Worm (Caenorhabditis elegans) whole organism, young adult: ENCODE data around the gene Y56A3A.16.

Experiments used
- B0261.1 ChIP-seq: sonication (generic microtip); optimal IDR thresholded peaks from 2 replicates; lab custom pipeline; 2016; ENCODE audit warnings: mild to moderate bottlenecking, missing genetic modification characterization, moderate library complexity, missing compliant biosample characterization
- F10E7.11 ChIP-seq: sonication (generic microtip); optimal IDR thresholded peaks from 2 replicates; lab custom pipeline; 2017; ENCODE audit warnings: mild to moderate bottlenecking, missing genetic modification characterization, moderate library complexity, missing compliant biosample characterization
- F52B5.7 ChIP-seq: sonication (generic microtip); optimal IDR thresholded peaks from 2 replicates; lab custom pipeline; 2016; ENCODE audit warnings: mild to moderate bottlenecking, missing genetic modification characterization, missing compliant biosample characterization
- ZK185.1 ChIP-seq: sonication (generic microtip); optimal IDR thresholded peaks from 2 replicates; lab custom pipeline; 2016; ENCODE audit warnings: mild to moderate bottlenecking, missing genetic modification characterization, missing compliant biosample characterization; ENCODE audit not compliant: poor library complexity, severe bottlenecking
- akir-1 ChIP-seq: fragments of 200-800 bp; sonication (Bioruptor generic); optimal IDR thresholded peaks from 2 replicates; lab custom pipeline; 2018; ENCODE audit warnings: mild to moderate bottlenecking, missing genetic modification characterization, moderate library complexity, missing compliant biosample characterization
- attf-3 ChIP-seq: fragments of 200-800 bp; sonication (Bioruptor generic); conservative IDR thresholded peaks from 2 replicates; pipeline ENCODE4 v1.3.6; 2022; ENCODE audit warnings: missing genetic modification reagents, missing genetic modification characterization, missing compliant biosample characterization
- cebp-1 ChIP-seq, 2 experiments: fragments of 200-800 bp in 1 of 2; sonication (Bioruptor generic) in 1 of 2; sonication (generic microtip) in 1 of 2; IDR thresholded peaks in 1 of 2; optimal IDR thresholded peaks in 1 of 2; 2 replicates each; pipeline versions ENCODE4 v1.3.6 to Lab custom; 2017 to 2022; ENCODE audit warnings: missing compliant biosample characterization in 2 of 2, missing genetic modification characterization in 2 of 2, mild to moderate bottlenecking in 1 of 2, missing genetic modification reagents in 1 of 2, moderate library complexity in 1 of 2
- chd-7 ChIP-seq: sonication (generic microtip); optimal IDR thresholded peaks from 2 replicates; lab custom pipeline; 2016; ENCODE audit warnings: mild to moderate bottlenecking, missing genetic modification characterization, moderate library complexity, missing compliant biosample characterization
- egrh-3 ChIP-seq: fragments of 200-800 bp; sonication (Bioruptor generic); IDR thresholded peaks from 2 replicates; pipeline ENCODE4 v1.3.6; 2022; ENCODE audit warnings: missing genetic modification reagents, missing genetic modification characterization, missing compliant biosample characterization
- hrde-1 ChIP-seq: sonication (generic microtip); optimal IDR thresholded peaks from 2 replicates; lab custom pipeline; 2016; ENCODE audit warnings: missing genetic modification characterization, mild to moderate bottlenecking, missing compliant biosample characterization, moderate library complexity, missing genotype, missing genetic modification reagents, borderline replicate concordance
- hsf-1 ChIP-seq: fragments of 200-800 bp; sonication (Bioruptor generic); IDR thresholded peaks from 2 replicates; pipeline ENCODE4 v1.3.6; 2022; ENCODE audit warnings: missing genetic modification reagents, missing genetic modification characterization, missing compliant biosample characterization
- lag-1 ChIP-seq: fragments of 200-800 bp; sonication (Bioruptor generic); IDR thresholded peaks from 2 replicates; pipeline ENCODE4 v1.3.6; 2022; ENCODE audit warnings: missing genetic modification reagents, missing genetic modification characterization, missing compliant biosample characterization
- let-607 ChIP-seq, 2 experiments: fragments of 200-800 bp in 1 of 2; sonication (Bioruptor generic) in 1 of 2; sonication (generic microtip) in 1 of 2; optimal IDR thresholded peaks; 2 replicates each; lab custom pipeline; 2016 to 2018; ENCODE audit warnings: mild to moderate bottlenecking in 2 of 2, missing compliant biosample characterization in 2 of 2, missing genetic modification characterization in 2 of 2, moderate library complexity in 2 of 2, missing genotype in 1 of 2
- lsl-1 ChIP-seq: fragments of 200-800 bp; sonication (Bioruptor generic); optimal IDR thresholded peaks from 2 replicates; lab custom pipeline; 2018; ENCODE audit warnings: mild to moderate bottlenecking, missing genetic modification characterization, moderate library complexity, missing compliant biosample characterization
- madf-3 ChIP-seq: fragments of 200-800 bp; sonication (Bioruptor generic); IDR thresholded peaks from 2 replicates; pipeline ENCODE4 v1.3.6; 2022; ENCODE audit warnings: missing genetic modification reagents, missing genetic modification characterization, missing compliant biosample characterization
- madf-6 ChIP-seq: fragments of 200-800 bp; sonication (Bioruptor generic); IDR thresholded peaks from 2 replicates; pipeline ENCODE4 v1.3.6; 2022; ENCODE audit warnings: missing genetic modification reagents, missing genetic modification characterization, missing compliant biosample characterization
- nfyb-1 ChIP-seq: fragments of 200-800 bp; sonication (Bioruptor generic); IDR thresholded peaks from 2 replicates; pipeline ENCODE4 v1.3.6; 2022; ENCODE audit warnings: missing genetic modification reagents, missing genetic modification characterization, missing compliant biosample characterization
- pbrm-1 ChIP-seq: fragments of 200-800 bp; sonication (Bioruptor generic); IDR thresholded peaks from 2 replicates; pipeline ENCODE4 v1.3.6; 2022; ENCODE audit warnings: missing genetic modification reagents, missing genetic modification characterization, missing compliant biosample characterization
- rcor-1 ChIP-seq: fragments of 200-800 bp; sonication (Bioruptor generic); IDR thresholded peaks from 2 replicates; pipeline ENCODE4 v1.3.6; 2022; ENCODE audit warnings: missing genetic modification reagents, missing genetic modification characterization, missing compliant biosample characterization
- sdz-38 ChIP-seq: sonication (generic microtip); optimal IDR thresholded peaks from 2 replicates; lab custom pipeline; 2016; ENCODE audit warnings: missing genotype, missing genetic modification characterization, missing compliant biosample characterization
- snpc-1.3 ChIP-seq: sonication (generic microtip); optimal IDR thresholded peaks from 2 replicates; lab custom pipeline; 2017; ENCODE audit warnings: missing genetic modification characterization, mild to moderate bottlenecking, missing compliant biosample characterization, antibody characterized with exemption, moderate library complexity, missing genotype, missing genetic modification reagents; ENCODE audit not compliant: insufficient read depth
- snpc-4 ChIP-seq, 5 experiments: fragments of 150-350 bp in 1 of 5; sonication (generic microtip) in 4 of 5; optimal IDR thresholded peaks; 2 replicates each; lab custom pipeline; 2014 to 2018; ENCODE audit warnings: missing genetic modification characterization in 5 of 5, missing biosample characterization in 3 of 5, antibody characterized with exemption in 2 of 5, mild to moderate bottlenecking in 2 of 5, missing compliant biosample characterization in 2 of 5, missing genotype in 2 of 5, moderate library complexity in 2 of 5, missing genetic modification reagents in 1 of 5
- tlf-1 ChIP-seq: fragments of 200-800 bp; sonication (Bioruptor generic); optimal IDR thresholded peaks from 2 replicates; lab custom pipeline; 2018; ENCODE audit warnings: mild to moderate bottlenecking, missing genetic modification characterization, missing compliant biosample characterization
- unc-130 ChIP-seq: sonication (generic microtip); optimal IDR thresholded peaks from 2 replicates; lab custom pipeline; 2016; ENCODE audit warnings: missing genetic modification reagents, missing genetic modification characterization, missing compliant biosample characterization
- zim-3 ChIP-seq: sonication (generic microtip); optimal IDR thresholded peaks from 2 replicates; lab custom pipeline; 2017; ENCODE audit warnings: mild to moderate bottlenecking, missing genetic modification characterization, moderate library complexity, missing compliant biosample characterization
- ztf-18 ChIP-seq: sonication (generic microtip); optimal IDR thresholded peaks from 2 replicates; lab custom pipeline; 2016; ENCODE audit warnings: missing genotype, mild to moderate bottlenecking, missing genetic modification characterization, missing compliant biosample characterization

Gene Y56A3A.16

ce11 chrIII:11869231-11869912 is 44.7 kb downstream of the Y56A3A.16 start, which contains the start of gene taf-12 (continued):
- TF ChIP-seq cebp-1 (GFP tag; IDR thresholded peaks at IDR 0.05; lab: Robert Waterston, UW) (no peak), cebp-1 (tag; optimal IDR thresholded peaks at IDR 0.05; lab: Kevin White, UChicago) (no peak), hrde-1 (tag; lab: Kevin White, UChicago) (peak; percentile 44), lsl-1 (GFP tag; lab: Kevin White, UChicago) (peak; percentile 100), B0261.1 (tag; lab: Kevin White, UChicago) (no peak), madf-6 (GFP tag; lab: Robert Waterston, UW) (peak; percentile 97), rcor-1 (GFP tag; lab: Robert Waterston, UW) (no peak), pbrm-1 (0 out of 2 replicates have a peak, but pooled peaks have one; percentile 6), unc-130 (GFP tag; lab: Kevin White, UChicago) (peak; percentile 31), let-607 (tag; optimal IDR thresholded peaks at IDR 0.05; lab: Kevin White, UChicago) (no peak)

- TF ChIP-seq F10E7.11 (tag; lab: Kevin White, UChicago) (no peak), nfyb-1 (GFP tag; lab: Robert Waterston, UW) (peak; percentile 58; the same call in 1 of the 2 replicates)
Measured at ce11 chrIII:11866127-11866526, 48.0 kb downstream of the Y56A3A.16 start.

ce11 chrIII:11862149-11862548 is 52.0 kb downstream of the Y56A3A.16 start, which contains the start of gene Y56A3A.2:
Y56A3A.2 (minus strand) TSS chrIII:11862249.
- TF ChIP-seq tlf-1 (GFP tag; lab: Kevin White, UChicago) = no peak
- TF ChIP-seq chd-7 = no peak
- TF ChIP-seq snpc-1.3 (tag; lab: Kevin White, UChicago) = no peak
- TF ChIP-seq snpc-4 (GFP tag; optimal IDR thresholded peaks at IDR 0.05; lab: Kevin White, UChicago) = no peak
- TF ChIP-seq snpc-4 (tag; optimal IDR thresholded peaks at IDR 0.05; lab: Kevin White, UChicago) = no peak
- TF ChIP-seq ZK185.1 (tag; lab: Kevin White, UChicago) = no peak
- no peak for TF ChIP-seq zim-3 (tag; lab: Kevin White, UChicago)
- TF ChIP-seq F52B5.7 = no peak
- TF ChIP-seq egrh-3 = no peak
- TF ChIP-seq hsf-1 = no peak
- TF ChIP-seq lag-1 = no peak
- no peak for TF ChIP-seq pbrm-1
- no peak for TF ChIP-seq akir-1
- no peak for TF ChIP-seq F10E7.11 (tag; lab: Kevin White, UChicago)
- TF ChIP-seq attf-3 (GFP tag; lab: Robert Waterston, UW) = no peak
- no peak for TF ChIP-seq ztf-18 (tag; lab: Kevin White, UChicago)

DNA sequence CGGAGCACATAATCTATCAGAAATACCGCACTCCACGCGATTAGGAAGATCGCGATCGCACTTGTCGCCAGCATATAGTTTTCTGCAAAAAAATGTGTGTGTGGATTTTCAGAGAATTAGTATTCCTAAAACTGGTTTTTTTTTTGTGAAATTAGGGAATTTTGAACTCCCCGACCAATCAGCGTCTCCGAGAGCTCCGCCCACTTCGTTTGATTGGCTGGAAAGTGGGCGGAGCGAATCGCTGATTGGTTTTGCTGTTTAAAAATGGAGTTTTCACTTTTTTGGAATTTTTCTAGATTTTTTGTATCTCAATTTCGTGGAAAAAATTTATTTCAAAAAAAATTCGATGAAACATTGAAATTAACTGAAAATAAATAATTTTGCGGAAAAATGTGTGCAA is 53.0 kb downstream of the Y56A3A.16 start:
- TF ChIP-seq madf-3 (GFP tag; lab: Robert Waterston, UW) = no peak
- TF ChIP-seq snpc-1.3 (tag; lab: Kevin White, UChicago) = no peak
- no peak for TF ChIP-seq sdz-38 (tag; lab: Kevin White, UChicago)
- peak; percentile 52 for TF ChIP-seq nfyb-1 (GFP tag; lab: Robert Waterston, UW)
